Worm (Caenorhabditis elegans) whole organism, late embryonic: ENCODE results near the gene F52E1.9.

ENCODE experiments used
- ama-1 ChIP-seq: fragments of 150-350 bp; optimal IDR thresholded peaks from 2 replicates; lab custom pipeline; 2014
- ceh-31 ChIP-seq: sonication (generic microtip); optimal IDR thresholded peaks from 2 replicates; lab custom pipeline; 2016; ENCODE audit warnings: missing genetic modification characterization, missing compliant biosample characterization
- ceh-48 ChIP-seq: sonication (generic microtip); optimal IDR thresholded peaks from 2 replicates; lab custom pipeline; 2016; ENCODE audit warnings: missing genetic modification characterization, inconsistent platforms, missing compliant biosample characterization
- elt-2 ChIP-seq: sonication (generic microtip); optimal IDR thresholded peaks from 2 replicates; lab custom pipeline; 2016; ENCODE audit warnings: missing genetic modification reagents, missing genetic modification characterization, missing compliant biosample characterization
- fkh-6 ChIP-seq: sonication (generic microtip); optimal IDR thresholded peaks from 2 replicates; lab custom pipeline; 2016; ENCODE audit warnings: missing genetic modification characterization, missing compliant biosample characterization
- hlh-15 ChIP-seq: sonication (generic microtip); optimal IDR thresholded peaks from 2 replicates; lab custom pipeline; 2016; ENCODE audit warnings: missing genetic modification characterization, missing compliant biosample characterization
- mec-3 ChIP-seq: sonication (generic microtip); optimal IDR thresholded peaks from 2 replicates; lab custom pipeline; 2016; ENCODE audit warnings: borderline replicate concordance, missing genetic modification characterization, missing compliant biosample characterization
- nhr-232 ChIP-seq: sonication (generic microtip); optimal IDR thresholded peaks from 2 replicates; lab custom pipeline; 2016; ENCODE audit warnings: missing genetic modification characterization, missing compliant biosample characterization

ce11 chrV:8406155-8406554 lies 3.7 kb upstream of the F52E1.9 start:
- TF ChIP-seq elt-2 (tag; lab: Kevin White, UChicago) (peak; percentile 56), hlh-15 (no peak), ceh-31 (tag; lab: Kevin White, UChicago) (no peak), ceh-48 (tag; lab: Kevin White, UChicago) (no peak), nhr-232 (tag; lab: Kevin White, UChicago) (no peak), mec-3 (tag; lab: Kevin White, UChicago) (no peak), fkh-6 (tag; lab: Kevin White, UChicago) (no peak), ama-1 (lab: Kevin White, UChicago) (no peak)
